Worm (Caenorhabditis elegans) whole organism, L3 larva: ENCODE measurements around the gene sdz-36.

Experiments used
- R02D3.7 ChIP-seq: fragments of 150-350 bp; optimal IDR thresholded peaks from 2 replicates; lab custom pipeline; 2014; ENCODE audit warnings: missing biosample characterization, missing genetic modification characterization
- ZK546.5 ChIP-seq: sonication (generic microtip); optimal IDR thresholded peaks from 2 replicates; lab custom pipeline; 2017; ENCODE audit warnings: missing biosample characterization, missing genetic modification characterization
- ceh-16 ChIP-seq: sonication (generic microtip); optimal IDR thresholded peaks from 2 replicates; lab custom pipeline; 2017; ENCODE audit warnings: missing biosample characterization, missing genetic modification characterization
- ceh-28 ChIP-seq: fragments of 150-350 bp; optimal IDR thresholded peaks from 2 replicates; lab custom pipeline; 2014; ENCODE audit warnings: missing biosample characterization, missing genetic modification reagents, missing genetic modification characterization
- ceh-9 ChIP-seq: sonication (generic microtip); optimal IDR thresholded peaks from 2 replicates; lab custom pipeline; 2018; ENCODE audit warnings: missing biosample characterization, missing genetic modification characterization
- egl-27 ChIP-seq: sonication (generic microtip); optimal IDR thresholded peaks from 4 replicates; lab custom pipeline; 2017; ENCODE audit warnings: missing biosample characterization, missing genetic modification reagents, missing genetic modification characterization
- elt-1 ChIP-seq: fragments of 150-350 bp; optimal IDR thresholded peaks from 2 replicates; lab custom pipeline; 2014; ENCODE audit warnings: missing biosample characterization, missing genetic modification characterization
- elt-2 ChIP-seq: sonication (generic microtip); optimal IDR thresholded peaks from 2 replicates; lab custom pipeline; 2016; ENCODE audit warnings: missing genetic modification reagents, mild to moderate bottlenecking, missing genetic modification characterization, missing compliant biosample characterization
- elt-3 ChIP-seq, 3 experiments: fragments of 150-350 bp in 1 of 3; sonication (generic microtip) in 2 of 3; optimal IDR thresholded peaks; 2 replicates in 2 of 3; 4 replicates in 1 of 3; lab custom pipeline; 2014 to 2017; ENCODE audit warnings: missing biosample characterization in 3 of 3, missing genetic modification characterization in 3 of 3
- eor-1 ChIP-seq, 2 experiments: fragments of 150-350 bp; optimal IDR thresholded peaks; 2 replicates each; lab custom pipeline; 2014 to 2018; ENCODE audit warnings: missing biosample characterization in 2 of 2, missing genetic modification characterization in 2 of 2
- fkh-10 ChIP-seq: sonication (generic microtip); optimal IDR thresholded peaks from 2 replicates; lab custom pipeline; 2017; ENCODE audit warnings: missing biosample characterization, missing genetic modification reagents, missing genetic modification characterization
- fkh-2 ChIP-seq: fragments of 150-350 bp; optimal IDR thresholded peaks from 2 replicates; lab custom pipeline; 2014; ENCODE audit warnings: missing biosample characterization, missing genetic modification reagents, missing genetic modification characterization
- fos-1 ChIP-seq: fragments of 150-350 bp; optimal IDR thresholded peaks from 2 replicates; lab custom pipeline; 2014; ENCODE audit warnings: missing biosample characterization, missing genetic modification characterization
- hmg-11 ChIP-seq: sonication (generic microtip); optimal IDR thresholded peaks from 2 replicates; lab custom pipeline; 2016; ENCODE audit warnings: missing genetic modification characterization, missing compliant biosample characterization
- jun-1 ChIP-seq: fragments of 150-350 bp; optimal IDR thresholded peaks from 2 replicates; lab custom pipeline; 2014; ENCODE audit warnings: missing biosample characterization, missing genetic modification reagents, missing genetic modification characterization
- lin-15B ChIP-seq: fragments of 150-350 bp; optimal IDR thresholded peaks from 2 replicates; lab custom pipeline; 2014; ENCODE audit warnings: missing biosample characterization, missing genetic modification characterization
- lsy-12 ChIP-seq: sonication (generic microtip); optimal IDR thresholded peaks from 2 replicates; lab custom pipeline; 2016; ENCODE audit warnings: mild to moderate bottlenecking, missing genetic modification characterization, missing compliant biosample characterization
- mdl-1 ChIP-seq: fragments of 150-350 bp; optimal IDR thresholded peaks from 2 replicates; lab custom pipeline; 2014; ENCODE audit warnings: missing biosample characterization, missing genetic modification characterization
- mml-1 ChIP-seq: fragments of 150-350 bp; sonication (generic microtip); optimal IDR thresholded peaks from 3 replicates; lab custom pipeline; 2014; ENCODE audit warnings: missing biosample characterization, missing genetic modification characterization
- nfya-1 ChIP-seq: sonication (generic microtip); optimal IDR thresholded peaks from 2 replicates; lab custom pipeline; 2017; ENCODE audit warnings: missing genetic modification characterization, mild to moderate bottlenecking, missing compliant biosample characterization, antibody characterized with exemption, moderate library complexity; ENCODE audit not compliant: insufficient read depth
- nhr-11 ChIP-seq: fragments of 150-350 bp; optimal IDR thresholded peaks from 2 replicates; lab custom pipeline; 2014; ENCODE audit warnings: missing biosample characterization, missing genetic modification characterization
- nhr-25 ChIP-seq: sonication (generic microtip); optimal IDR thresholded peaks from 2 replicates; lab custom pipeline; 2017; ENCODE audit warnings: missing biosample characterization, missing genetic modification characterization
- nhr-43 ChIP-seq: sonication (generic microtip); optimal IDR thresholded peaks from 2 replicates; lab custom pipeline; 2016; ENCODE audit warnings: mild to moderate bottlenecking, missing genetic modification characterization, missing compliant biosample characterization; ENCODE audit not compliant: poor library complexity, severe bottlenecking
- nhr-67 ChIP-seq: fragments of 150-350 bp; optimal IDR thresholded peaks from 2 replicates; lab custom pipeline; 2014; ENCODE audit warnings: missing biosample characterization, missing genetic modification characterization
- nhr-76 ChIP-seq: fragments of 150-350 bp; sonication (generic microtip); optimal IDR thresholded peaks from 5 replicates; lab custom pipeline; 2014; ENCODE audit warnings: missing biosample characterization, missing genetic modification characterization
- nhr-77 ChIP-seq: fragments of 150-350 bp; optimal IDR thresholded peaks from 2 replicates; lab custom pipeline; 2014; ENCODE audit warnings: missing biosample characterization, missing genetic modification characterization
- pha-4 ChIP-seq: fragments of 150-350 bp; optimal IDR thresholded peaks from 2 replicates; lab custom pipeline; 2014; ENCODE audit warnings: missing biosample characterization, missing genetic modification reagents, missing genetic modification characterization
- pqm-1 ChIP-seq: fragments of 150-350 bp; optimal IDR thresholded peaks from 2 replicates; lab custom pipeline; 2017; ENCODE audit warnings: missing biosample characterization, missing genetic modification characterization, inconsistent platforms
- sea-2 ChIP-seq: fragments of 150-350 bp; sonication (generic microtip); optimal IDR thresholded peaks from 4 replicates; lab custom pipeline; 2014; ENCODE audit warnings: missing biosample characterization, missing genetic modification reagents, missing genetic modification characterization
- skn-1 ChIP-seq: fragments of 150-350 bp; optimal IDR thresholded peaks from 2 replicates; lab custom pipeline; 2014; ENCODE audit warnings: missing biosample characterization, missing genetic modification characterization
- snpc-4 ChIP-seq: fragments of 150-350 bp; optimal IDR thresholded peaks from 2 replicates; lab custom pipeline; 2014; ENCODE audit warnings: missing biosample characterization, missing genetic modification characterization
- tbx-2 ChIP-seq: sonication (generic microtip); optimal IDR thresholded peaks from 2 replicates; lab custom pipeline; 2016; ENCODE audit warnings: mild to moderate bottlenecking, missing genetic modification characterization, missing compliant biosample characterization
- zag-1 ChIP-seq: fragments of 150-350 bp; optimal IDR thresholded peaks from 2 replicates; lab custom pipeline; 2014; ENCODE audit warnings: missing biosample characterization, missing genetic modification characterization
- ztf-4 ChIP-seq: fragments of 150-350 bp; optimal IDR thresholded peaks from 2 replicates; lab custom pipeline; 2014; ENCODE audit warnings: missing biosample characterization, missing genetic modification characterization

The sdz-36 gene

DNA sequence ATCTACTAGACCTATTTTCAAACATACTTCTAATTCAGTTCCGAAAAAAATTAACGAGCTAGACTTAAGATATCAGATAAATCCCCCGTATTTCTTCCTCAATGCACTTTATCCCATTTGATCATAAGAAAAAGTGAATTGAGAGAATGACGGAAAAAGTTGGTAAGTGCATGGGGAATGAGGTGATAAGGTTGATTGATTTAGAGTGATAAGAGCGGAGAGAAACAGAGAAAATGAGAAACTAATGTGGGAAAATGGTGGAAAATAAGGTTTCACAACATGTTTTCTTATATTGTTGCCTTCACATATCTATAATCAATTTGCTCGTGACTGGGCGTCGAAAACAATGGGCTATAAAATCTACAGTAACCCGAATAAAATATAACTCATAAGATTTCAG, 45.0 kb downstream of the sdz-36 start:
- peak; percentile 75 for TF ChIP-seq elt-2
- TF ChIP-seq pqm-1 = peak; percentile 64
- TF ChIP-seq hmg-11 = no peak
- TF ChIP-seq nhr-67 (tag; lab: Kevin White, UChicago) = no peak
- no peak for TF ChIP-seq fkh-2 (tag; lab: Kevin White, UChicago)
- TF ChIP-seq egl-27 (tag; lab: Kevin White, UChicago) = no peak
- peak; percentile 35 for TF ChIP-seq nfya-1 (tag; lab: Kevin White, UChicago)
- TF ChIP-seq skn-1 (tag; lab: Kevin White, UChicago) = no peak
- TF ChIP-seq ceh-28 = peak; percentile 4
- TF ChIP-seq, all 47 proteins: peak for 4

DNA sequence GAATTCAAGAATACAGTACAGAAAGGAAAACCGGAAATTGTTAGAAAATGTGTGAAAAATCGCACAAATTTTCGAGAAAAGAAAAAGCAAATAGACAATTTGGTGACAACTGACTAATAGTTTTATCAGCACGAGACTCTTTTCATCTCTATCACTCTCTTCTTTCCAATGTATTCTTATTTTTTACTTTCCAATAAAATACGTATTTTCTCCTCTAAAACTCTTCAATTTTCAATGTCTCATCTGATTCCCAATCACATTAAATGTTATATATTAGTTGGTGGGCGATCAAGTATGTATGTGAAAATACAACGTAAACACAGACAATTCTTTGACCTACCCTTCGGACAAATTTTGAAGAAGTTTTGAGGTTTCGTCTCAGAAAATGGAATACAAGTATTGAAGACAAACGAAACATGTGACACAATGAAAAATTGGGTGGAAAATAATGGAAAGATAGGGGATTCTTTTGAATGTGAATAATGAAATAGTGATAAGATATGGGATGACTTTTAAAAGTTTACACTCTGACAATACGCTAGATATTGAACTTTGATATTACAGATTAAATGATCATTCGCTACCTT, 46.6 kb downstream of the sdz-36 start, which contains the start of gene cka-1:
Gene cka-1 (minus strand): TSS at position 418 of the 587 bp plus-strand sequence.
- TF ChIP-seq ZK546.5 (tag; lab: Kevin White, UChicago) (no peak), jun-1 (tag; lab: Kevin White, UChicago) (no peak), lin-15B (tag; lab: Kevin White, UChicago) (no peak), fkh-10 (no peak), mdl-1 (tag; lab: Kevin White, UChicago) (no peak), nhr-76 (tag; lab: Kevin White, UChicago) (no peak), nhr-11 (no peak), nfya-1 (tag; lab: Kevin White, UChicago) (peak; percentile 13), eor-1 (tag; optimal IDR thresholded peaks at IDR 0.05; lab: Kevin White, UChicago) (no peak), sea-2 (no peak), elt-2 (peak; percentile 65), pha-4 (tag; lab: Kevin White, UChicago) (no peak), ceh-9 (tag; lab: Kevin White, UChicago) (no peak), ceh-16 (tag; lab: Kevin White, UChicago) (no peak), nhr-43 (no peak), elt-1 (tag; lab: Kevin White, UChicago) (no peak), pqm-1 (peak; percentile 56), snpc-4 (tag; lab: Kevin White, UChicago) (no peak), R02D3.7 (tag; lab: Kevin White, UChicago) (no peak), fkh-2 (tag; lab: Kevin White, UChicago) (no peak), nhr-25 (no peak), nhr-67 (tag; lab: Kevin White, UChicago) (no peak), tbx-2 (tag; lab: Kevin White, UChicago) (no peak)

DNA sequence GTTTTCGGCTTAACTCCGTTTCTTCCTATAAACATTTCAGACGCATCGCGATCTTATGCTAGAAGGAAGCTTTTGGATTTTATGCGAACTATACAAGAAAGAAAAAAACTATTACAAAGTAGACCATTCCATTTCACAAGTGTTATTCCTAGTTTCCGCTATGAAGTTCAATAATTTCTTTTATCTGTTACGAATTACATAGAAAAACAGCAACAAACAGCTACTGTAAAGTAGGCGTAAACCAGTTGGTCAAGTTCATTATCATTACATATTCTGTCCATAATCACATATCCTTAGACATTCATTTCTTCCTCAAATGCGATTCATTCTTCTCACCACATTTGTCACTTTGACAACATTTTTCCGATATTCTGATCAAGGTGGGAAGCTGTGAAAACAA, 47.5 kb downstream of the sdz-36 start, which contains the start of gene C28D4.10:
Gene C28D4.10 (plus strand): TSS at position 301 of the 400 bp plus-strand sequence.
- TF ChIP-seq hmg-11 (no peak), nhr-77 (tag; lab: Kevin White, UChicago) (no peak), zag-1 (tag; lab: Kevin White, UChicago) (no peak)

DNA sequence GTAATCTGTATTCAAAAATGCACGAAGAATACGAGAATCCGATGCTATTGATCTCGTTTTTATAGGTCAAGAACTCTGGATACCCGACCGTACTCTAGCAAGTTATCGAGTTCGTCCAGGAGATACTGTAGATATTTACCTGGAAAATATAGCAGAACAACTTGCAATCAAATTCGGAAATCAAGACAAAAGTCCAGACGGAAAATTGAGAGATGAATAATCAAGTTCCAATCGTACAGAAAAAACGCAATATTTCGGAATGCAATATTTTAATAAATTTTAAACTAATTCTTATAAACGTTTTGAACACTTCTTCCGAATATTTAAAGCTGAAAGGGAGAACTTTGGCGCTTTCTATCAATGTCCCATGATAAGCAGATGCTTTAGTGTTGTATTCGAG, 48.3 kb downstream of the sdz-36 start:
- TF ChIP-seq fkh-2 (tag; lab: Kevin White, UChicago) = no peak
- no peak for TF ChIP-seq tbx-2 (tag; lab: Kevin White, UChicago)
- TF ChIP-seq lsy-12 (tag; lab: Kevin White, UChicago) = no peak
- no peak for TF ChIP-seq elt-3 (tag; optimal IDR thresholded peaks at IDR 0.05; lab: Kevin White, UChicago)
- no peak for TF ChIP-seq mdl-1 (tag; lab: Kevin White, UChicago)
- no peak for TF ChIP-seq pha-4 (tag; lab: Kevin White, UChicago)
- TF ChIP-seq lin-15B (tag; lab: Kevin White, UChicago) = no peak
- TF ChIP-seq nhr-76 (tag; lab: Kevin White, UChicago) = no peak
- no peak for TF ChIP-seq snpc-4 (tag; lab: Kevin White, UChicago)
- no peak for TF ChIP-seq ceh-9 (tag; lab: Kevin White, UChicago)
- no peak for TF ChIP-seq ztf-4 (tag; lab: Kevin White, UChicago)
- no peak for TF ChIP-seq mml-1
- no peak for TF ChIP-seq fos-1 (tag; lab: Kevin White, UChicago)
- TF ChIP-seq, all 47 proteins: peak for 0
